Fruit fly (Drosophila melanogaster) whole organism, prepupa: ENCODE data around the gene Inx2.

ENCODE experiments used
- CG10631 ChIP-seq: fragments of 200-800 bp; sonication (Bioruptor generic); optimal IDR thresholded peaks from 2 replicates; lab custom pipeline; 2016; ENCODE audit warnings: missing biosample characterization, missing genetic modification characterization
- CG10669 ChIP-seq: fragments of 200-800 bp; sonication (Bioruptor generic); optimal IDR thresholded peaks from 3 replicates; lab custom pipeline; 2018; ENCODE audit warnings: missing biosample characterization, mild to moderate bottlenecking, missing genetic modification characterization, moderate library complexity
- CG11294 ChIP-seq: fragments of 200-800 bp; sonication (Bioruptor generic); IDR thresholded peaks from 2 replicates; pipeline ENCODE4 v1.3.6; 2022; ENCODE audit warnings: missing biosample characterization, missing genetic modification characterization
- CG11762 ChIP-seq: fragments of 200-800 bp; sonication (Bioruptor generic); optimal IDR thresholded peaks from 3 replicates; lab custom pipeline; 2016; ENCODE audit warnings: missing biosample characterization, missing genetic modification characterization; ENCODE audit not compliant: insufficient read depth
- CG16779 ChIP-seq: fragments of 200-800 bp; sonication (Bioruptor generic); optimal IDR thresholded peaks from 3 replicates; lab custom pipeline; 2017; ENCODE audit warnings: missing biosample characterization, mild to moderate bottlenecking, missing genetic modification characterization
- CG3032 ChIP-seq: fragments of 200-800 bp; optimal IDR thresholded peaks from 2 replicates; lab custom pipeline; 2019; ENCODE audit warnings: missing biosample characterization, mild to moderate bottlenecking, missing genetic modification characterization, moderate library complexity
- CG31627 ChIP-seq: fragments of 200-800 bp; sonication (Bioruptor generic); optimal IDR thresholded peaks from 3 replicates; lab custom pipeline; 2016; ENCODE audit warnings: missing biosample characterization, missing genetic modification characterization
- CG32006 ChIP-seq: fragments of 200-800 bp; sonication (Bioruptor generic); optimal IDR thresholded peaks from 3 replicates; lab custom pipeline; 2017; ENCODE audit warnings: missing biosample characterization, mild to moderate bottlenecking, missing genetic modification characterization
- CG34406 ChIP-seq: fragments of 200-800 bp; sonication (Bioruptor generic); optimal IDR thresholded peaks from 3 replicates; lab custom pipeline; 2016; ENCODE audit warnings: missing biosample characterization, missing genetic modification characterization
- CG3919 ChIP-seq: fragments of 200-800 bp; sonication (Bioruptor generic); optimal IDR thresholded peaks from 3 replicates; lab custom pipeline; 2016; ENCODE audit warnings: missing biosample characterization, missing genetic modification characterization
- CG4318 ChIP-seq: fragments of 200-800 bp; sonication (Bioruptor generic); optimal IDR thresholded peaks from 3 replicates; lab custom pipeline; 2017; ENCODE audit warnings: missing biosample characterization, mild to moderate bottlenecking, missing genetic modification characterization
- CG6163 ChIP-seq: fragments of 200-800 bp; sonication (Bioruptor generic); IDR thresholded peaks from 3 replicates; pipeline ENCODE4 v1.3.6; 2022; ENCODE audit warnings: missing biosample characterization, missing genetic modification characterization
- CG6276 ChIP-seq: fragments of 200-800 bp; sonication (Bioruptor generic); optimal IDR thresholded peaks from 2 replicates; lab custom pipeline; 2017; ENCODE audit warnings: missing biosample characterization, mild to moderate bottlenecking, missing genetic modification characterization
- CG6792 ChIP-seq: fragments of 200-800 bp; sonication (Bioruptor generic); optimal IDR thresholded peaks from 3 replicates; lab custom pipeline; 2016; ENCODE audit warnings: missing biosample characterization, missing genetic modification characterization
- CG6808 ChIP-seq: fragments of 200-800 bp; sonication (Bioruptor generic); optimal IDR thresholded peaks from 3 replicates; lab custom pipeline; 2017; ENCODE audit warnings: missing biosample characterization, missing genetic modification characterization, mild to moderate bottlenecking, moderate library complexity, missing genetic modification reagents
- CG6854 ChIP-seq: fragments of 200-800 bp; sonication (Bioruptor generic); optimal IDR thresholded peaks from 2 replicates; lab custom pipeline; 2017; ENCODE audit warnings: missing biosample characterization, mild to moderate bottlenecking, missing genetic modification characterization
- CG7368 ChIP-seq: fragments of 200-800 bp; sonication (Bioruptor generic); optimal IDR thresholded peaks from 3 replicates; lab custom pipeline; 2016; ENCODE audit warnings: missing biosample characterization, missing genetic modification characterization
- CG8119 ChIP-seq: fragments of 200-800 bp; sonication (Bioruptor generic); IDR thresholded peaks from 3 replicates; pipeline ENCODE4 v1.3.6; 2022; ENCODE audit warnings: missing biosample characterization, missing genetic modification characterization
- CG8319 ChIP-seq: fragments of 200-800 bp; sonication (Bioruptor generic); optimal IDR thresholded peaks from 3 replicates; lab custom pipeline; 2016; ENCODE audit warnings: missing biosample characterization, missing genetic modification characterization
- CG8632 ChIP-seq: fragments of 200-800 bp; sonication (Bioruptor generic); optimal IDR thresholded peaks from 3 replicates; lab custom pipeline; 2016; ENCODE audit warnings: missing biosample characterization, missing genetic modification characterization
- CG9139 ChIP-seq: fragments of 200-800 bp; sonication (Bioruptor generic); optimal IDR thresholded peaks from 3 replicates; lab custom pipeline; 2017; ENCODE audit warnings: missing biosample characterization, mild to moderate bottlenecking, missing genetic modification characterization
- Eip75B ChIP-seq: fragments of 200-800 bp; sonication (Bioruptor generic); optimal IDR thresholded peaks from 3 replicates; lab custom pipeline; 2016; ENCODE audit warnings: missing biosample characterization, missing genetic modification characterization
- Eip78C ChIP-seq: fragments of 200-800 bp; sonication (Bioruptor generic); peaks from one replicate; lab custom pipeline; 2016; ENCODE audit warnings: missing biosample characterization, missing genetic modification characterization
- Eip93F ChIP-seq: fragments of 200-800 bp; sonication (Bioruptor generic); optimal IDR thresholded peaks from 2 replicates; lab custom pipeline; 2016; ENCODE audit warnings: missing biosample characterization, mild to moderate bottlenecking, missing genetic modification characterization
- Ets21C ChIP-seq: fragments of 200-800 bp; sonication (Bioruptor generic); optimal IDR thresholded peaks from 3 replicates; lab custom pipeline; 2016; ENCODE audit warnings: missing biosample characterization, missing genetic modification characterization
- Ets96B ChIP-seq: fragments of 200-800 bp; optimal IDR thresholded peaks from 2 replicates; lab custom pipeline; 2019; ENCODE audit warnings: missing biosample characterization, mild to moderate bottlenecking, missing genetic modification characterization, moderate library complexity
- Gug ChIP-seq: fragments of 200-800 bp; sonication (Bioruptor generic); IDR thresholded peaks from 2 replicates; pipeline ENCODE4 v1.3.6; 2022; ENCODE audit warnings: missing biosample characterization, missing genetic modification characterization
- Hr4 ChIP-seq: fragments of 200-800 bp; sonication (Bioruptor generic); optimal IDR thresholded peaks from 3 replicates; lab custom pipeline; 2016; ENCODE audit warnings: missing biosample characterization, missing genetic modification characterization
- Lpt ChIP-seq: fragments of 200-800 bp; sonication (Bioruptor generic); optimal IDR thresholded peaks from 3 replicates; lab custom pipeline; 2016; ENCODE audit warnings: missing biosample characterization, missing genetic modification characterization
- Met ChIP-seq: fragments of 200-800 bp; sonication (Bioruptor generic); optimal IDR thresholded peaks from 3 replicates; lab custom pipeline; 2016; ENCODE audit warnings: missing biosample characterization, missing genetic modification characterization
- OdsH ChIP-seq: fragments of 200-800 bp; sonication (Bioruptor generic); optimal IDR thresholded peaks from 3 replicates; lab custom pipeline; 2016; ENCODE audit warnings: missing biosample characterization, missing genetic modification characterization
- Smox ChIP-seq: fragments of 200-800 bp; sonication (Bioruptor generic); optimal IDR thresholded peaks from 3 replicates; lab custom pipeline; 2016; ENCODE audit warnings: missing biosample characterization, missing genetic modification characterization
- Sox102F ChIP-seq: fragments of 200-800 bp; sonication (Bioruptor generic); optimal IDR thresholded peaks from 2 replicates; lab custom pipeline; 2016; ENCODE audit warnings: missing biosample characterization, mild to moderate bottlenecking, missing genetic modification characterization
- Sox15 ChIP-seq: fragments of 200-800 bp; sonication (Bioruptor generic); optimal IDR thresholded peaks from 3 replicates; lab custom pipeline; 2016; ENCODE audit warnings: missing biosample characterization, missing genetic modification characterization
- achi ChIP-seq: fragments of 200-800 bp; sonication (Bioruptor generic); optimal IDR thresholded peaks from 3 replicates; lab custom pipeline; 2016; ENCODE audit warnings: missing biosample characterization, missing genetic modification characterization
- acj6 ChIP-seq: fragments of 200-800 bp; sonication (Bioruptor generic); optimal IDR thresholded peaks from 3 replicates; lab custom pipeline; 2016; ENCODE audit warnings: missing biosample characterization, missing genetic modification characterization
- cyc ChIP-seq: fragments of 200-800 bp; sonication (Bioruptor generic); optimal IDR thresholded peaks from 3 replicates; lab custom pipeline; 2016; ENCODE audit warnings: missing biosample characterization, missing genetic modification characterization
- dac ChIP-seq: fragments of 200-800 bp; sonication (Bioruptor generic); optimal IDR thresholded peaks from 2 replicates; lab custom pipeline; 2017; ENCODE audit warnings: missing biosample characterization, mild to moderate bottlenecking, missing genetic modification characterization
- dsx ChIP-seq: fragments of 200-800 bp; optimal IDR thresholded peaks from 3 replicates; lab custom pipeline; 2019; ENCODE audit warnings: missing biosample characterization, mild to moderate bottlenecking, missing genetic modification characterization, moderate library complexity; ENCODE audit not compliant: poor library complexity, severe bottlenecking
- eg ChIP-seq: fragments of 200-800 bp; sonication (Bioruptor generic); IDR thresholded peaks from 3 replicates; pipeline ENCODE4 v1.3.6; 2022; ENCODE audit warnings: missing biosample characterization, missing genetic modification characterization
- fd59A ChIP-seq: fragments of 200-800 bp; sonication (Bioruptor generic); optimal IDR thresholded peaks from 2 replicates; lab custom pipeline; 2017; ENCODE audit warnings: missing biosample characterization, mild to moderate bottlenecking, missing genetic modification characterization, missing genetic modification reagents
- fd85E ChIP-seq: fragments of 200-800 bp; sonication (Bioruptor generic); optimal IDR thresholded peaks from 3 replicates; lab custom pipeline; 2016; ENCODE audit warnings: missing biosample characterization, missing genetic modification characterization
- fkh ChIP-seq: fragments of 200-800 bp; sonication (Bioruptor generic); optimal IDR thresholded peaks from 3 replicates; lab custom pipeline; 2017; ENCODE audit warnings: missing biosample characterization, mild to moderate bottlenecking, missing genetic modification characterization, moderate library complexity
- lz ChIP-seq: fragments of 200-800 bp; sonication (Bioruptor generic); optimal IDR thresholded peaks from 3 replicates; lab custom pipeline; 2016; ENCODE audit warnings: missing biosample characterization, missing genetic modification characterization
- net ChIP-seq: fragments of 200-800 bp; sonication (Bioruptor generic); optimal IDR thresholded peaks from 3 replicates; lab custom pipeline; 2016; ENCODE audit warnings: missing biosample characterization, missing genetic modification characterization
- pdm3 ChIP-seq: fragments of 200-800 bp; sonication (Bioruptor generic); optimal IDR thresholded peaks from 3 replicates; lab custom pipeline; 2016; ENCODE audit warnings: missing biosample characterization, missing genetic modification characterization
- salr ChIP-seq, 2 experiments: fragments of 200-800 bp; sonication (Bioruptor generic); optimal IDR thresholded peaks; 3 replicates each; lab custom pipeline; 2016 to 2018; ENCODE audit warnings: missing biosample characterization in 2 of 2, missing genetic modification characterization in 2 of 2, mild to moderate bottlenecking in 1 of 2
- svp ChIP-seq: fragments of 200-800 bp; sonication (Bioruptor generic); peaks from one replicate; lab custom pipeline; 2016; ENCODE audit warnings: missing biosample characterization, missing genetic modification characterization
- vri ChIP-seq: fragments of 200-800 bp; sonication (Bioruptor generic); optimal IDR thresholded peaks from 3 replicates; lab custom pipeline; 2016; ENCODE audit warnings: missing biosample characterization, mild to moderate bottlenecking, missing genetic modification characterization

The Inx2 gene

dm6 chrX:6990105-6990504, 8.4 kb upstream of the Inx2 start (continued):
- no peak for TF ChIP-seq CG31627 (GFP tag; lab: Kevin White, UChicago)
- no peak for TF ChIP-seq pdm3
- TF ChIP-seq CG11762 (GFP tag; lab: Kevin White, UChicago), result no peak
- no peak for TF ChIP-seq Sox15 (GFP tag; lab: Kevin White, UChicago)
- TF ChIP-seq Ets21C (GFP tag; lab: Kevin White, UChicago), result no peak
- TF ChIP-seq Met, result peak; percentile 41
- no peak for TF ChIP-seq fd59A
- TF ChIP-seq CG11294 (GFP tag; lab: Robert Waterston, UW), result no peak
- no peak for TF ChIP-seq dsx (GFP tag; lab: Kevin White, UChicago)
- TF ChIP-seq eg (GFP tag; lab: Robert Waterston, UW), result no peak
- TF ChIP-seq CG6163, result no peak
- TF ChIP-seq Smox (GFP tag; lab: Kevin White, UChicago), result peak; percentile 28
- TF ChIP-seq cyc (GFP tag; lab: Kevin White, UChicago), result peak; percentile 39

- TF ChIP-seq CG10631 (GFP tag; lab: Kevin White, UChicago), result no peak
- no peak for TF ChIP-seq Sox15 (GFP tag; lab: Kevin White, UChicago)
- TF ChIP-seq CG9139 (GFP tag; lab: Kevin White, UChicago), result no peak
- TF ChIP-seq CG8319 (GFP tag; lab: Kevin White, UChicago), result no peak
- peak; percentile 41 for TF ChIP-seq CG6276 (GFP tag; lab: Kevin White, UChicago)
- TF ChIP-seq CG34406 (GFP tag; lab: Kevin White, UChicago), result no peak
- TF ChIP-seq Met, result no peak
- TF ChIP-seq CG8119 (GFP tag; lab: Robert Waterston, UW), result peak; percentile 32; the same call in 1 of the 3 replicates
- no peak for TF ChIP-seq dac (GFP tag; lab: Kevin White, UChicago)
- TF ChIP-seq fkh (GFP tag; lab: Kevin White, UChicago), result no peak
- no peak for TF ChIP-seq cyc (GFP tag; lab: Kevin White, UChicago)
- TF ChIP-seq pdm3, result no peak
- TF ChIP-seq CG6163, result peak; percentile 31; the same call in 1 of the 3 replicates
- TF ChIP-seq Sox102F (GFP tag; lab: Kevin White, UChicago), result no peak
- no peak for TF ChIP-seq CG6792 (GFP tag; lab: Kevin White, UChicago)
- no peak for TF ChIP-seq fd85E (GFP tag; lab: Kevin White, UChicago)
- no peak for TF ChIP-seq Hr4
- TF ChIP-seq Smox (GFP tag; lab: Kevin White, UChicago), result no peak
- no peak for TF ChIP-seq vri
- TF ChIP-seq CG7368, result no peak
- no peak for TF ChIP-seq Ets21C (GFP tag; lab: Kevin White, UChicago)
- TF ChIP-seq svp (GFP tag; lab: Kevin White, UChicago), result peak; percentile 40
- TF ChIP-seq eg (GFP tag; lab: Robert Waterston, UW), result peak; percentile 58; the same call in 1 of the 3 replicates
- TF ChIP-seq fd59A, result no peak
- TF ChIP-seq CG11294 (GFP tag; lab: Robert Waterston, UW), result no peak
- TF ChIP-seq CG11762 (GFP tag; lab: Kevin White, UChicago), result no peak
- no peak for TF ChIP-seq CG8632 (GFP tag; lab: Kevin White, UChicago)
- no peak for TF ChIP-seq CG6854 (GFP tag; lab: Kevin White, UChicago)
- TF ChIP-seq CG16779, result no peak
- TF ChIP-seq Ets96B (tag; lab: Kevin White, UChicago), result no peak
- TF ChIP-seq net (GFP tag; lab: Kevin White, UChicago), result no peak
- no peak for TF ChIP-seq OdsH (GFP tag; lab: Kevin White, UChicago)
- TF ChIP-seq CG3032, result no peak
- no peak for TF ChIP-seq salr (GFP tag; optimal IDR thresholded peaks at IDR 0.05; lab: Kevin White, UChicago)
- no peak for TF ChIP-seq Eip75B (GFP tag; lab: Kevin White, UChicago)
- no peak for TF ChIP-seq lz (GFP tag; lab: Kevin White, UChicago)
- TF ChIP-seq achi (GFP tag; lab: Kevin White, UChicago), result no peak
- TF ChIP-seq CG4318 (GFP tag; lab: Kevin White, UChicago), result no peak
- TF ChIP-seq Gug, result no peak
- TF ChIP-seq CG31627 (GFP tag; lab: Kevin White, UChicago), result no peak
- no peak for TF ChIP-seq CG6808 (GFP tag; lab: Kevin White, UChicago)
- TF ChIP-seq Eip93F (GFP tag; lab: Kevin White, UChicago), result no peak
- TF ChIP-seq CG3919 (GFP tag; lab: Kevin White, UChicago), result no peak
- TF ChIP-seq dsx (GFP tag; lab: Kevin White, UChicago), result no peak
- no peak for TF ChIP-seq Eip78C
- no peak for TF ChIP-seq acj6 (GFP tag; lab: Kevin White, UChicago)
- TF ChIP-seq CG32006, result no peak
- no peak for TF ChIP-seq CG10669 (GFP tag; lab: Kevin White, UChicago)
- TF ChIP-seq Lpt, result no peak
Measured at dm6 chrX:6991286-6991685, 7.2 kb upstream of the Inx2 start, which contains the start of gene ogre. Gene ogre, minus strand, starts transcription at chrX:6991318.
